Fruit fly (Drosophila melanogaster) whole organism, embryonic: Measurements from ENCODE around the gene ninaC.
A peak's percentile ranks its signal among the peaks of the same experiment; 100 is the strongest.

Experiments used
- Antp ChIP-seq: fragments of 200-800 bp; sonication (Bioruptor generic); optimal IDR thresholded peaks from 3 replicates; lab custom pipeline; 2016; ENCODE audit warnings: missing biosample characterization, missing genetic modification characterization
- Asciz ChIP-seq: fragments of 200-800 bp; sonication (Bioruptor generic); optimal IDR thresholded peaks from 2 replicates; lab custom pipeline; 2017; ENCODE audit warnings: missing biosample characterization, mild to moderate bottlenecking, missing genetic modification characterization, missing genetic modification reagents
- C15 ChIP-seq: fragments of 200-800 bp; sonication (Bioruptor generic); IDR thresholded peaks from 3 replicates; pipeline ENCODE4 v1.3.6; 2022; ENCODE audit warnings: missing biosample characterization, missing genetic modification characterization
- CG10366 ChIP-seq: fragments of 200-800 bp; sonication (Bioruptor generic); IDR thresholded peaks from 2 replicates; pipeline ENCODE4 v1.3.6; 2022; ENCODE audit warnings: missing biosample characterization, missing genetic modification characterization
- CG11723 ChIP-seq: fragments of 200-800 bp; sonication (Bioruptor generic); optimal IDR thresholded peaks from 2 replicates; lab custom pipeline; 2017; ENCODE audit warnings: missing biosample characterization, mild to moderate bottlenecking, missing genetic modification characterization
- CG12391 ChIP-seq: fragments of 200-800 bp; sonication (Bioruptor generic); optimal IDR thresholded peaks from 3 replicates; lab custom pipeline; 2018; ENCODE audit warnings: missing biosample characterization, mild to moderate bottlenecking, missing genetic modification characterization, moderate library complexity
- CG12744 ChIP-seq: fragments of 200-800 bp; sonication (Bioruptor generic); optimal IDR thresholded peaks from 2 replicates; lab custom pipeline; 2016; ENCODE audit warnings: missing biosample characterization, missing genetic modification characterization
- CG15601 ChIP-seq: fragments of 200-800 bp; sonication (Bioruptor generic); optimal IDR thresholded peaks from 3 replicates; lab custom pipeline; 2019; ENCODE audit warnings: missing biosample characterization, mild to moderate bottlenecking, missing genetic modification characterization, moderate library complexity
- CG1603 ChIP-seq: fragments of 200-800 bp; sonication (Bioruptor generic); optimal IDR thresholded peaks from 2 replicates; lab custom pipeline; 2019; ENCODE audit warnings: missing biosample characterization, mild to moderate bottlenecking, missing genetic modification characterization, moderate library complexity
- CG17361 ChIP-seq: fragments of 200-800 bp; sonication (Bioruptor generic); IDR thresholded peaks from 3 replicates; pipeline ENCODE4 v1.3.6; 2022; ENCODE audit warnings: missing biosample characterization, missing genetic modification characterization
- CG17385 ChIP-seq: fragments of 200-800 bp; sonication (Bioruptor generic); optimal IDR thresholded peaks from 3 replicates; lab custom pipeline; 2018; ENCODE audit warnings: missing biosample characterization, mild to moderate bottlenecking, missing genetic modification characterization
- CG17802 ChIP-seq: fragments of 200-800 bp; sonication (Bioruptor generic); optimal IDR thresholded peaks from 2 replicates; lab custom pipeline; 2018; ENCODE audit warnings: missing biosample characterization, mild to moderate bottlenecking, missing genetic modification characterization, moderate library complexity
- CG2712 ChIP-seq: fragments of 200-800 bp; optimal IDR thresholded peaks from 3 replicates; lab custom pipeline; 2019; ENCODE audit warnings: missing biosample characterization, mild to moderate bottlenecking, missing genetic modification characterization, moderate library complexity
- CG4360 ChIP-seq: fragments of 200-800 bp; sonication (Bioruptor generic); IDR thresholded peaks from 2 replicates; pipeline ENCODE4 v1.3.6; 2022; ENCODE audit warnings: missing biosample characterization, missing genetic modification characterization
- CG4424 ChIP-seq: fragments of 200-800 bp; sonication (Bioruptor generic); optimal IDR thresholded peaks from 3 replicates; lab custom pipeline; 2016; ENCODE audit warnings: missing biosample characterization, missing genetic modification characterization
- CG8089 ChIP-seq: fragments of 200-800 bp; sonication (Bioruptor generic); optimal IDR thresholded peaks from 3 replicates; lab custom pipeline; 2016; ENCODE audit warnings: missing biosample characterization, missing genetic modification characterization
- CG9797 ChIP-seq: fragments of 200-800 bp; sonication (Bioruptor generic); optimal IDR thresholded peaks from 3 replicates; lab custom pipeline; 2018; ENCODE audit warnings: missing biosample characterization, mild to moderate bottlenecking, missing genetic modification characterization
- Fer2 ChIP-seq: fragments of 200-800 bp; sonication (Bioruptor generic); optimal IDR thresholded peaks from 2 replicates; lab custom pipeline; 2018; ENCODE audit warnings: missing biosample characterization, mild to moderate bottlenecking, missing genetic modification characterization, moderate library complexity
- HLH4C ChIP-seq: fragments of 200-800 bp; sonication (Bioruptor generic); IDR thresholded peaks from 3 replicates; pipeline ENCODE4 v1.3.6; 2022; ENCODE audit warnings: missing biosample characterization, missing genetic modification characterization; ENCODE audit not compliant: partially characterized antibody
- Lhr ChIP-seq: fragments of 200-800 bp; sonication (Bioruptor generic); optimal IDR thresholded peaks from 3 replicates; lab custom pipeline; 2017; ENCODE audit warnings: mild to moderate bottlenecking, missing biosample characterization, missing genetic modification reagents, missing genetic modification characterization
- NfI ChIP-seq: fragments of 200-800 bp; sonication (Bioruptor generic); optimal IDR thresholded peaks from 3 replicates; lab custom pipeline; 2018; ENCODE audit warnings: missing biosample characterization, mild to moderate bottlenecking, missing genetic modification characterization, moderate library complexity
- Opbp ChIP-seq: fragments of 200-800 bp; sonication (Bioruptor generic); IDR thresholded peaks from 3 replicates; pipeline ENCODE4 v1.3.6; 2022; ENCODE audit warnings: missing biosample characterization, missing genetic modification characterization; ENCODE audit not compliant: partially characterized antibody
- PHDP ChIP-seq: fragments of 200-800 bp; sonication (Bioruptor generic); optimal IDR thresholded peaks from 3 replicates; lab custom pipeline; 2018; ENCODE audit warnings: missing biosample characterization, mild to moderate bottlenecking, missing genetic modification characterization, moderate library complexity
- Ptx1 ChIP-seq: fragments of 200-800 bp; sonication (Bioruptor generic); IDR thresholded peaks from 2 replicates; pipeline ENCODE4 v1.3.6; 2022; ENCODE audit warnings: missing biosample characterization, missing genetic modification characterization
- Trl ChIP-seq, 3 experiments: fragments of >200 bp in 2 of 3; fragments of 200-800 bp in 1 of 3; sonication (Bioruptor generic) in 1 of 3; optimal IDR thresholded peaks; 2 replicates in 1 of 3; 3 replicates in 2 of 3; lab custom pipeline; 2016 to 2017; ENCODE audit warnings: missing biosample characterization in 1 of 3, missing genetic modification characterization in 1 of 3
- Xbp1 ChIP-seq: fragments of 200-800 bp; sonication (Bioruptor generic); optimal IDR thresholded peaks from 3 replicates; lab custom pipeline; 2016; ENCODE audit warnings: missing biosample characterization, mild to moderate bottlenecking, missing genetic modification characterization
- al ChIP-seq: fragments of 200-800 bp; sonication (Bioruptor generic); IDR thresholded peaks from 2 replicates; pipeline ENCODE4 v1.3.6; 2022; ENCODE audit warnings: missing biosample characterization, missing genetic modification characterization
- ato ChIP-seq: fragments of 200-800 bp; sonication (Bioruptor generic); IDR thresholded peaks from 2 replicates; pipeline ENCODE4 v1.3.6; 2022; ENCODE audit warnings: missing biosample characterization, missing genetic modification characterization; ENCODE audit not compliant: partially characterized antibody
- bbx ChIP-seq: fragments of 200-800 bp; sonication (Bioruptor generic); IDR thresholded peaks from 2 replicates; pipeline ENCODE4 v1.3.6; 2022; ENCODE audit warnings: missing biosample characterization, missing genetic modification characterization; ENCODE audit not compliant: partially characterized antibody
- chinmo ChIP-seq: fragments of 200-800 bp; sonication (Bioruptor generic); IDR thresholded peaks from 4 replicates; pipeline ENCODE4 v1.3.6; 2022; ENCODE audit warnings: missing biosample characterization, missing genetic modification characterization; ENCODE audit not compliant: partially characterized antibody
- crol ChIP-seq: fragments of 200-800 bp; sonication (Bioruptor generic); IDR thresholded peaks from 2 replicates; pipeline ENCODE4 v1.3.6; 2022; ENCODE audit warnings: missing biosample characterization, missing genetic modification characterization
- en ChIP-seq: fragments of 200-800 bp; sonication (Bioruptor generic); optimal IDR thresholded peaks from 2 replicates; lab custom pipeline; 2016; ENCODE audit warnings: missing biosample characterization, missing genetic modification characterization
- gcm2 ChIP-seq: fragments of 200-800 bp; sonication (Bioruptor generic); optimal IDR thresholded peaks from 2 replicates; lab custom pipeline; 2016; ENCODE audit warnings: missing biosample characterization, missing genetic modification characterization
- grau ChIP-seq: fragments of 200-800 bp; optimal IDR thresholded peaks from 3 replicates; lab custom pipeline; 2019; ENCODE audit warnings: missing biosample characterization, mild to moderate bottlenecking, missing genetic modification characterization, moderate library complexity
- hb ChIP-seq: fragments of 200-800 bp; sonication (Bioruptor generic); IDR thresholded peaks from 3 replicates; pipeline ENCODE4 v1.3.6; 2022; ENCODE audit warnings: missing biosample characterization, missing genetic modification characterization; ENCODE audit not compliant: partially characterized antibody
- lilli ChIP-seq: fragments of 200-800 bp; sonication (Bioruptor generic); optimal IDR thresholded peaks from 3 replicates; lab custom pipeline; 2016; ENCODE audit warnings: missing biosample characterization, missing genetic modification characterization
- nmo ChIP-seq: fragments of 200-800 bp; sonication (Bioruptor generic); optimal IDR thresholded peaks from 2 replicates; lab custom pipeline; 2018; ENCODE audit warnings: missing biosample characterization, mild to moderate bottlenecking, missing genetic modification characterization, moderate library complexity
- oc ChIP-seq: fragments of 200-800 bp; sonication (Bioruptor generic); optimal IDR thresholded peaks from 2 replicates; lab custom pipeline; 2018; ENCODE audit warnings: missing biosample characterization, mild to moderate bottlenecking, missing genetic modification characterization, moderate library complexity
- pho ChIP-seq: fragments of 200-800 bp; sonication (Bioruptor generic); optimal IDR thresholded peaks from 2 replicates; lab custom pipeline; 2016; ENCODE audit warnings: missing biosample characterization, missing genetic modification characterization
- pnt ChIP-seq: fragments of 200-800 bp; sonication (Bioruptor generic); optimal IDR thresholded peaks from 3 replicates; lab custom pipeline; 2016; ENCODE audit warnings: missing biosample characterization, missing genetic modification characterization
- psq ChIP-seq: fragments of 200-800 bp; sonication (Bioruptor generic); optimal IDR thresholded peaks from 2 replicates; lab custom pipeline; 2017; ENCODE audit warnings: missing biosample characterization, missing genetic modification characterization
- sim ChIP-seq: fragments of 200-800 bp; sonication (Bioruptor generic); IDR thresholded peaks from 2 replicates; pipeline ENCODE4 v1.3.6; 2022; ENCODE audit warnings: missing biosample characterization, missing genetic modification characterization
- sna ChIP-seq: fragments of 200-800 bp; sonication (Bioruptor generic); IDR thresholded peaks from 2 replicates; pipeline ENCODE4 v1.3.6; 2022; ENCODE audit warnings: missing biosample characterization, missing genetic modification characterization; ENCODE audit not compliant: partially characterized antibody
- sob ChIP-seq: fragments of 200-800 bp; sonication (Bioruptor generic); IDR thresholded peaks from 2 replicates; pipeline ENCODE4 v1.3.6; 2022; ENCODE audit warnings: missing biosample characterization, missing genetic modification characterization
- sqz ChIP-seq: fragments of 200-800 bp; sonication (Bioruptor generic); optimal IDR thresholded peaks from 3 replicates; lab custom pipeline; 2018; ENCODE audit warnings: missing biosample characterization, mild to moderate bottlenecking, missing genetic modification characterization
- tna ChIP-seq: fragments of 200-800 bp; sonication (Bioruptor generic); IDR thresholded peaks from 2 replicates; pipeline ENCODE4 v1.3.6; 2022; ENCODE audit warnings: missing biosample characterization, missing genetic modification characterization; ENCODE audit not compliant: partially characterized antibody
- tx ChIP-seq: fragments of 200-800 bp; sonication (Bioruptor generic); optimal IDR thresholded peaks from 2 replicates; lab custom pipeline; 2016; ENCODE audit warnings: missing biosample characterization, missing genetic modification characterization
- zen2 ChIP-seq: fragments of 200-800 bp; sonication (Bioruptor generic); IDR thresholded peaks from 3 replicates; pipeline ENCODE4 v1.3.6; 2022; ENCODE audit warnings: missing biosample characterization, missing genetic modification characterization; ENCODE audit not compliant: partially characterized antibody

ninaC gene

DNA sequence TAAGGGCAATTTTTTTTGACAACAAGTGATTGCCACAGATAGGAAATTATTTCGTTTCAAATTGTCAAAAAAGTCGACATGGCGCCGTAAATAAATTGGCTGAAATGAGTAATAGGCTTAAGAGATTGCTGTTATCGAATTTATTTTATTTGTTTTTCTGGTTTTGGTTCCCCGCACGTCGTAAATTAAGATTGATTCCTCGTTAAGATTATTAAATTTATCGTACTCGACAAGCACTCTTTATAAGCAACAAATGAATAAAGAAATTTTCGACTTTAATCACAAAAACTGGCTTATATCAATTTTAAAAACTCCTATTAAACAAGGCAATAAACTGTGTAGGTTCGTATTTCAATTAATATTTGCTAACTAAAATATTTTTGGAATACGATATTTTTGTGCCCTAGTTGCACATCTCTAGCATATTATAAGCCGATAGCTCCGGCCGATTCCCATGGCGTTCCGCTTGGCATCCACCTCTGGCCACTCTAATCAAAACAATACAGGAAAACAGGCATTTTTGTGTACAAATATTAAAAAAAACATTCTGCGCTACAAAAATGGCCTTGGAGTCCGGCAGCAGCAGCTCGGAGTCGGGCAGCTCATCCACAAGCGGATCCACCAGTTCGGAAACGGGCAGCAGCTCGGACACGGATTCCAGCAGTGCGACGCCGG is 34.6 kb downstream of the ninaC start, which contains the start of gene chm (continued):
- TF ChIP-seq CG17361 (0 out of 3 replicates have a peak, but pooled peaks have one; percentile 34), psq (GFP tag; lab: Kevin White, UChicago) (no peak), chinmo (GFP tag; lab: Robert Waterston, UW) (peak; percentile 60; the same call in 3 of the 4 replicates), ato (peak; percentile 76), en (GFP tag; lab: Kevin White, UChicago) (no peak), tna (GFP tag; lab: Robert Waterston, UW) (peak; percentile 64), al (GFP tag; lab: Robert Waterston, UW) (0 out of 2 replicates have a peak, but pooled peaks have one; percentile 42), CG17802 (tag; lab: Kevin White, UChicago) (no peak), lilli (peak; percentile 48), oc (tag; lab: Kevin White, UChicago) (no peak), sob (GFP tag; lab: Robert Waterston, UW) (peak; percentile 54; the same call in 1 of the 2 replicates), gcm2 (GFP tag; lab: Kevin White, UChicago) (no peak), Lhr (GFP tag; lab: Kevin White, UChicago) (peak; percentile 6), sqz (GFP tag; lab: Kevin White, UChicago) (no peak), CG12744 (peak; percentile 22), sim (GFP tag; lab: Robert Waterston, UW) (no peak), Opbp (peak; percentile 92), Fer2 (tag; lab: Kevin White, UChicago) (peak; percentile 9), C15 (GFP tag; lab: Robert Waterston, UW) (no peak), pnt (GFP tag; lab: Kevin White, UChicago) (peak; percentile 47), nmo (GFP tag; lab: Kevin White, UChicago) (peak; percentile 54), CG8089 (peak; percentile 1), PHDP (no peak), Asciz (GFP tag; lab: Kevin White, UChicago) (no peak), tx (GFP tag; lab: Kevin White, UChicago) (peak; percentile 17), NfI (GFP tag; lab: Kevin White, UChicago) (peak; percentile 8), zen2 (GFP tag; lab: Robert Waterston, UW) (peak; percentile 85), hb (GFP tag; lab: Robert Waterston, UW) (peak; percentile 77), HLH4C (GFP tag; lab: Robert Waterston, UW) (peak; percentile 71), crol (GFP tag; lab: Robert Waterston, UW) (no peak), CG15601 (tag; lab: Kevin White, UChicago) (peak; percentile 28), CG9797 (peak; percentile 77), grau (peak; percentile 50), pho (GFP tag; lab: Kevin White, UChicago) (peak; percentile 75), CG11723 (GFP tag; lab: Kevin White, UChicago) (no peak), CG10366 (GFP tag; lab: Robert Waterston, UW) (peak; percentile 30; the same call in 1 of the 2 replicates), bbx (peak; percentile 87), Xbp1 (GFP tag; lab: Kevin White, UChicago) (peak; percentile 49), Ptx1 (GFP tag; lab: Robert Waterston, UW) (peak; percentile 32), CG4424 (peak; percentile 26), sna (GFP tag; lab: Robert Waterston, UW) (peak; percentile 90), Antp (GFP tag; lab: Kevin White, UChicago) (no peak), CG4360 (GFP tag; lab: Robert Waterston, UW) (0 out of 2 replicates have a peak, but pooled peaks have one; percentile 5), CG1603 (tag; lab: Kevin White, UChicago) (peak; percentile 67), CG2712 (tag; lab: Kevin White, UChicago) (peak; percentile 51), Trl (optimal IDR thresholded peaks at IDR 0.05; lab: Kevin White, UChicago) (no peak), Trl (GFP tag; optimal IDR thresholded peaks at IDR 0.05; lab: Kevin White, UChicago) (peak; percentile 26), CG17385 (GFP tag; lab: Kevin White, UChicago) (peak; percentile 7), CG12391 (tag; lab: Kevin White, UChicago) (peak; percentile 52)
